Fruit fly (Drosophila melanogaster) Kc167 (cell line): ENCODE data around the gene scramb2.

Experiments
- Myc ChIP-seq: fragments of >200 bp; optimal IDR thresholded peaks from 2 replicates; lab custom pipeline; 2017; ENCODE audit warnings: missing external identifiers
- h ChIP-seq: fragments of >200 bp; optimal IDR thresholded peaks from 3 replicates; lab custom pipeline; 2018; ENCODE audit warnings: missing external identifiers
- psq ChIP-seq: fragments of >200 bp; optimal IDR thresholded peaks from 2 replicates; lab custom pipeline; 2017; ENCODE audit warnings: missing external identifiers
- ttk ChIP-seq: sonication (Bioruptor generic); optimal IDR thresholded peaks from 2 replicates; lab custom pipeline; 2017; ENCODE audit warnings: missing external identifiers

DNA sequence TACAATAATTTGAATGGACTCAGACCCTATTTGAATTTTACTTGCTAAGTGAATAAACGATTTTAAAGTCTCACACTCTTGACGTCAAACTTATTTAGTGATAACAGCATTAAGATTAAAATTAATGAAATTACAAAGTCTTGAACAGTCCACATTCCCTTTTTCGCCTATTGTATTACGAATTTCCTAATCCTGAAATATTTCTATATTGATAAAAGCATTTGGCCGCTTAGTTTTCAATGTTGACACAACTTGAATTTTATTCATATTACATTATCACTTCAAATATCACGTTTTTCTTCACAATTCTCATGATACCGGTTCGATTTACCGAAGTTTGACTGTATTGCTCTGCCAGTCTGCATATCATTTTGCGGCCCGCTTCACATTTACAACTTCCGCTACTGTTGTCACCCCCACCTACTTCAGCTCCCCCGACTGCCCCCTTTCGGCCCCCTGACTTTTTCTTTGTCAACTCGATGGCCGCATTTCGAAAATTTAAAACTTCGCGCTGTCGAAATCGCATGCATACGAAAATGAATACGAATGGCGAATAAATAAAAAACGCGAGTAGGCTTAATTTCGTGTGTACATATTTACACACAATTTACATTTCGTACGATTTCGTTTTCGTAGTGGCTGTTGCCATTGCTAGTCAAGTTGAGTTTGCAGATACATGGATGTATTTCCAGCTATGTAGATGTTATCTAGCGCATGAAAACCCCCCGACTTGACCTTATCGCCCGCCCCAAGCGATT lies 32.0 kb upstream of the scramb2 start:
- TF ChIP-seq h = no peak
- TF ChIP-seq Myc (lab: Kevin White, UChicago) = no peak
- TF ChIP-seq ttk (lab: Kevin White, UChicago) = no peak
- no peak for TF ChIP-seq psq (lab: Kevin White, UChicago)
